Worm (Caenorhabditis elegans) whole organism, late embryonic: ENCODE data around the gene F56C3.10.

ENCODE experiments used
- C08G9.2 ChIP-seq: sonication (generic microtip); optimal IDR thresholded peaks from 2 replicates; lab custom pipeline; 2016; ENCODE audit warnings: mild to moderate bottlenecking, missing genetic modification characterization, moderate library complexity, missing compliant biosample characterization
- F13H6.1 ChIP-seq: sonication (generic microtip); optimal IDR thresholded peaks from 2 replicates; lab custom pipeline; 2016; ENCODE audit warnings: missing genetic modification characterization, missing compliant biosample characterization
- K02D7.2 ChIP-seq: sonication (generic microtip); optimal IDR thresholded peaks from 2 replicates; lab custom pipeline; 2017; ENCODE audit warnings: mild to moderate bottlenecking, missing genetic modification characterization, missing compliant biosample characterization
- K09A11.1 ChIP-seq: sonication (generic microtip); optimal IDR thresholded peaks from 2 replicates; lab custom pipeline; 2017; ENCODE audit warnings: antibody characterized with exemption, mild to moderate bottlenecking, missing genetic modification characterization, missing compliant biosample characterization; ENCODE audit not compliant: insufficient read depth
- T23F11.4 ChIP-seq: fragments of 200-800 bp; sonication (Bioruptor generic); optimal IDR thresholded peaks from 2 replicates; lab custom pipeline; 2018; ENCODE audit warnings: mild to moderate bottlenecking, missing genetic modification characterization, missing compliant biosample characterization
- Y22D7AL.16 ChIP-seq: sonication (generic microtip); optimal IDR thresholded peaks from 2 replicates; lab custom pipeline; 2016; ENCODE audit warnings: missing genetic modification characterization, missing compliant biosample characterization
- ahr-1 ChIP-seq: sonication (generic microtip); optimal IDR thresholded peaks from 2 replicates; lab custom pipeline; 2016; ENCODE audit warnings: missing genetic modification characterization, missing compliant biosample characterization
- ama-1 ChIP-seq: fragments of 150-350 bp; optimal IDR thresholded peaks from 2 replicates; lab custom pipeline; 2014
- ceh-14 ChIP-seq: sonication (generic microtip); optimal IDR thresholded peaks from 2 replicates; lab custom pipeline; 2016; ENCODE audit warnings: missing genotype, missing genetic modification characterization, missing compliant biosample characterization
- ceh-18 ChIP-seq: sonication (generic microtip); optimal IDR thresholded peaks from 2 replicates; lab custom pipeline; 2016; ENCODE audit warnings: missing genetic modification characterization, missing compliant biosample characterization
- ceh-19 ChIP-seq: fragments of 200-800 bp; sonication (Bioruptor generic); optimal IDR thresholded peaks from 2 replicates; lab custom pipeline; 2018; ENCODE audit warnings: mild to moderate bottlenecking, missing genetic modification characterization, missing compliant biosample characterization
- ceh-24 ChIP-seq: sonication (generic microtip); optimal IDR thresholded peaks from 2 replicates; lab custom pipeline; 2016; ENCODE audit warnings: mild to moderate bottlenecking, missing genetic modification characterization, missing compliant biosample characterization
- ceh-34 ChIP-seq: sonication (generic microtip); optimal IDR thresholded peaks from 2 replicates; lab custom pipeline; 2016; ENCODE audit warnings: mild to moderate bottlenecking, missing genetic modification characterization, missing compliant biosample characterization
- ceh-45 ChIP-seq: fragments of 200-800 bp; sonication (Bioruptor generic); IDR thresholded peaks from 2 replicates; pipeline ENCODE4 v1.3.6; 2022; ENCODE audit warnings: missing genetic modification reagents, missing genetic modification characterization, missing compliant biosample characterization
- ceh-48 ChIP-seq: sonication (generic microtip); optimal IDR thresholded peaks from 2 replicates; lab custom pipeline; 2016; ENCODE audit warnings: missing genetic modification characterization, inconsistent platforms, missing compliant biosample characterization
- ceh-9 ChIP-seq: sonication (generic microtip); optimal IDR thresholded peaks from 2 replicates; lab custom pipeline; 2016; ENCODE audit warnings: mild to moderate bottlenecking, missing genetic modification characterization, inconsistent platforms, missing compliant biosample characterization
- elt-4 ChIP-seq: sonication (generic microtip); optimal IDR thresholded peaks from 2 replicates; lab custom pipeline; 2016; ENCODE audit warnings: missing genetic modification characterization, missing compliant biosample characterization
- fax-1 ChIP-seq: sonication (generic microtip); optimal IDR thresholded peaks from 2 replicates; lab custom pipeline; 2016; ENCODE audit warnings: missing genotype, missing genetic modification characterization, missing compliant biosample characterization
- hlh-13 ChIP-seq: fragments of 200-800 bp; sonication (Bioruptor generic); optimal IDR thresholded peaks from 2 replicates; lab custom pipeline; 2018; ENCODE audit warnings: mild to moderate bottlenecking, missing genetic modification characterization, missing compliant biosample characterization
- hlh-15 ChIP-seq: sonication (generic microtip); optimal IDR thresholded peaks from 2 replicates; lab custom pipeline; 2016; ENCODE audit warnings: missing genetic modification characterization, missing compliant biosample characterization
- hlh-30 ChIP-seq: sonication (generic microtip); optimal IDR thresholded peaks from 2 replicates; lab custom pipeline; 2017; ENCODE audit warnings: antibody characterized with exemption, missing genetic modification characterization, missing compliant biosample characterization; ENCODE audit not compliant: insufficient read depth
- hlh-8 ChIP-seq: sonication (generic microtip); optimal IDR thresholded peaks from 2 replicates; lab custom pipeline; 2016; ENCODE audit warnings: missing genotype, missing genetic modification characterization, missing compliant biosample characterization
- lim-6 ChIP-seq: sonication (generic microtip); optimal IDR thresholded peaks from 2 replicates; lab custom pipeline; 2016; ENCODE audit warnings: missing genetic modification characterization, missing compliant biosample characterization
- lin-11 ChIP-seq: fragments of 200-800 bp; sonication (Bioruptor generic); optimal IDR thresholded peaks from 2 replicates; lab custom pipeline; 2018; ENCODE audit warnings: mild to moderate bottlenecking, missing genetic modification characterization, missing compliant biosample characterization
- madf-2 ChIP-seq: sonication (generic microtip); optimal IDR thresholded peaks from 2 replicates; lab custom pipeline; 2017; ENCODE audit warnings: missing genetic modification characterization, missing compliant biosample characterization
- mec-3 ChIP-seq: sonication (generic microtip); optimal IDR thresholded peaks from 2 replicates; lab custom pipeline; 2016; ENCODE audit warnings: borderline replicate concordance, missing genetic modification characterization, missing compliant biosample characterization
- nfya-1 ChIP-seq: sonication (generic microtip); optimal IDR thresholded peaks from 2 replicates; lab custom pipeline; 2017; ENCODE audit warnings: missing genetic modification characterization, mild to moderate bottlenecking, missing compliant biosample characterization, antibody characterized with exemption, moderate library complexity
- nhr-11 ChIP-seq: fragments of 150-350 bp; optimal IDR thresholded peaks from 2 replicates; lab custom pipeline; 2014; ENCODE audit warnings: missing biosample characterization, missing genetic modification characterization
- nhr-232 ChIP-seq: sonication (generic microtip); optimal IDR thresholded peaks from 2 replicates; lab custom pipeline; 2016; ENCODE audit warnings: missing genetic modification characterization, missing compliant biosample characterization
- npax-4 ChIP-seq: sonication (generic microtip); optimal IDR thresholded peaks from 2 replicates; lab custom pipeline; 2016; ENCODE audit warnings: missing genetic modification characterization, missing compliant biosample characterization
- pag-3 ChIP-seq: sonication (generic microtip); optimal IDR thresholded peaks from 2 replicates; lab custom pipeline; 2016; ENCODE audit warnings: missing compliant biosample characterization, missing genetic modification characterization, borderline replicate concordance
- pqm-1 ChIP-seq: sonication (generic microtip); optimal IDR thresholded peaks from 2 replicates; lab custom pipeline; 2016; ENCODE audit warnings: missing genetic modification characterization, missing compliant biosample characterization
- rnt-1 ChIP-seq: sonication (generic microtip); optimal IDR thresholded peaks from 2 replicates; lab custom pipeline; 2016; ENCODE audit warnings: missing genetic modification characterization, missing compliant biosample characterization
- sox-2 ChIP-seq: fragments of 200-800 bp; sonication (Bioruptor generic); IDR thresholded peaks from 2 replicates; pipeline ENCODE4 v1.3.6; 2022; ENCODE audit warnings: missing genetic modification reagents, missing genetic modification characterization, missing compliant biosample characterization
- ttx-3 ChIP-seq: sonication (generic microtip); optimal IDR thresholded peaks from 2 replicates; lab custom pipeline; 2016; ENCODE audit warnings: missing genetic modification reagents, missing genetic modification characterization, missing compliant biosample characterization
- zip-5 ChIP-seq: sonication (generic microtip); optimal IDR thresholded peaks from 2 replicates; lab custom pipeline; 2016; ENCODE audit warnings: missing genetic modification characterization, missing compliant biosample characterization
- ztf-16 ChIP-seq: sonication (generic microtip); optimal IDR thresholded peaks from 2 replicates; lab custom pipeline; 2017; ENCODE audit warnings: missing genetic modification characterization, missing compliant biosample characterization

Gene F56C3.10

ce11 chrX:1419163-1419696 lies 37.8 kb upstream of the F56C3.10 start, which contains the start of gene F19G12.9:
Gene F19G12.9, plus strand, starts transcription at chrX:1419213.
- no peak for TF ChIP-seq ahr-1 (tag; lab: Kevin White, UChicago)
- TF ChIP-seq nhr-11 (tag; lab: Kevin White, UChicago) = no peak
- no peak for TF ChIP-seq ceh-48 (tag; lab: Kevin White, UChicago)
- TF ChIP-seq ztf-16 (tag; lab: Kevin White, UChicago) = no peak
- no peak for TF ChIP-seq K09A11.1 (tag; lab: Kevin White, UChicago)
- no peak for TF ChIP-seq ttx-3 (tag; lab: Kevin White, UChicago)
- no peak for TF ChIP-seq npax-4 (tag; lab: Kevin White, UChicago)
- no peak for TF ChIP-seq ceh-9
- no peak for TF ChIP-seq F13H6.1 (tag; lab: Kevin White, UChicago)
- no peak for TF ChIP-seq nfya-1 (tag; lab: Kevin White, UChicago)
- no peak for TF ChIP-seq pqm-1 (tag; lab: Kevin White, UChicago)
- TF ChIP-seq lim-6 = no peak
- TF ChIP-seq fax-1 (tag; lab: Kevin White, UChicago) = no peak
- no peak for TF ChIP-seq mec-3 (tag; lab: Kevin White, UChicago)
- TF ChIP-seq T23F11.4 (GFP tag; lab: Kevin White, UChicago) = no peak
- TF ChIP-seq nhr-232 (tag; lab: Kevin White, UChicago) = no peak
- TF ChIP-seq ceh-34 = no peak
- no peak for TF ChIP-seq ceh-24 (tag; lab: Kevin White, UChicago)
- no peak for TF ChIP-seq lin-11 (tag; lab: Kevin White, UChicago)

- TF ChIP-seq lin-11 (tag; lab: Kevin White, UChicago) (no peak), rnt-1 (no peak), hlh-8 (tag; lab: Kevin White, UChicago) (no peak)
These were observed 35.4 kb upstream of the F56C3.10 start, which contains the start of the genes F19G12.4 and F19G12.8 for ce11 chrX:1416776-1417354. Gene F19G12.4, plus strand, starts transcription at chrX:1417304. Gene F19G12.8, plus strand, starts transcription at chrX:1417320.

DNA sequence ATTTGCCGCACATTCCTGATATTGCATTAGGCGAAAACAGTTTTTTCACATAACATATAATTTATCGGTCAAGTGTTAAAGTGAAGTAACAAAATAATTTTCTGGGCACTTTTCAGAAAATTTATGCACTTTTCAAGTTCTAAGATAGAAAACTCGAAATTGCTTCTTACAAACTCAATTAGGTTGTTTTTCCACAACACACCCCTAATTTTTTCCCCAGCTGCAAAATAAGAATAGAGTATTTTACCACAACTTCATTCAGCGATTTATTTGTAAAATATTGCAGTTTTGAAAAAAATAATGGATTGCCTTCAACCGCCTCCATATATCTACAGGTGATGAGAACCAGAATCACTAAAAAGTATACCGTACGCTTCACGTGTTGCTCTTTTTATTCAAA lies 31.4 kb upstream of the F56C3.10 start, which contains the start of gene srh-19:
srh-19 (plus strand) TSS at position 301 of the 400 bp plus-strand sequence.
- TF ChIP-seq elt-4 (no peak), ztf-16 (tag; lab: Kevin White, UChicago) (no peak)

DNA sequence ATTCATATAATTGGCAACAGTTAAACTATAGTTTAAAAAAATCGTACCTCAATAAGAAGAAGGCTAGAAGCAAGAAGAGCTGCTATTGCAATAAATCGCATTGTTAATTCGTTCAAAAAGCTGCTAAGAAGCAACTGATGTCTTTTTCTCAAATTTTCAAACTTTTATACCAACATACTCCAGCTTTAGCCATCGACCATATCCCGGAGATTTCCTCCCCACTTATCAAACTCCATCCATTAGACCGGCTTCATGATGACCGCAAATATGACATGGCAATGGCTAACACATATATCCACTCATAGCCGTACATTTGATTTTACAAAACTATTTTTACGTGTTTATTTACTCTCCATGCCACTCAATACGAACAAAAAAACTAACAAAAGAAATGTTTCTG lies 29.1 kb upstream of the F56C3.10 start, which contains the start of gene abu-2:
abu-2 (minus strand) TSS at position 101 of the 400 bp plus-strand sequence.
- no peak for TF ChIP-seq ceh-45 (GFP tag; lab: Robert Waterston, UW)
- no peak for TF ChIP-seq hlh-15 (tag; lab: Kevin White, UChicago)
- TF ChIP-seq madf-2 (tag; lab: Kevin White, UChicago) = no peak
- no peak for TF ChIP-seq C08G9.2 (tag; lab: Kevin White, UChicago)
- TF ChIP-seq hlh-8 (tag; lab: Kevin White, UChicago) = no peak
- TF ChIP-seq ztf-16 (tag; lab: Kevin White, UChicago) = no peak
- no peak for TF ChIP-seq ceh-19 (GFP tag; lab: Kevin White, UChicago)
- TF ChIP-seq ceh-34 = no peak
- no peak for TF ChIP-seq lin-11 (tag; lab: Kevin White, UChicago)
- TF ChIP-seq F13H6.1 (tag; lab: Kevin White, UChicago) = no peak
- no peak for TF ChIP-seq rnt-1
- TF ChIP-seq hlh-13 = no peak
- no peak for TF ChIP-seq ceh-18 (tag; lab: Kevin White, UChicago)
- TF ChIP-seq sox-2 (GFP tag; lab: Robert Waterston, UW) = no peak
- TF ChIP-seq hlh-30 = no peak
- no peak for TF ChIP-seq zip-5 (tag; lab: Kevin White, UChicago)

ce11 chrX:1409224-1409623 lies 27.8 kb upstream of the F56C3.10 start:
- TF ChIP-seq pqm-1 (tag; lab: Kevin White, UChicago) (no peak), ceh-14 (tag; lab: Kevin White, UChicago) (no peak), pag-3 (tag; lab: Kevin White, UChicago) (no peak), ama-1 (no peak), ceh-45 (GFP tag; lab: Robert Waterston, UW) (no peak), K02D7.2 (tag; lab: Kevin White, UChicago) (no peak), nfya-1 (tag; lab: Kevin White, UChicago) (no peak), hlh-15 (tag; lab: Kevin White, UChicago) (no peak), sox-2 (GFP tag; lab: Robert Waterston, UW) (no peak), fax-1 (tag; lab: Kevin White, UChicago) (no peak), Y22D7AL.16 (tag; lab: Kevin White, UChicago) (no peak), zip-5 (tag; lab: Kevin White, UChicago) (no peak), ceh-24 (tag; lab: Kevin White, UChicago) (no peak), ttx-3 (tag; lab: Kevin White, UChicago) (no peak)
